In genomic region chr3R:5519789-5520188, dm6 we compare ENCODE assay signal across 5 fruit fly cellular contexts.
A peak's percentile ranks its signal among the peaks of the same experiment; 100 is the strongest.
TF ChIP-seq lines count a peak whose summit lies in the region.

No protein-coding gene starts in this region.

- no peak for TF ChIP-seq CTCF in whole organism, embryonic (GFP tag; optimal IDR thresholded peaks at IDR 0.05; lab: Kevin White, UChicago)

TF ChIP-seq in whole organism, adult, 20 proteins besides CTCF, POLR2A, EP300 and RAD21:
- peak; percentile 25 for TF ChIP-seq cic (GFP tag; optimal IDR thresholded peaks at IDR 0.05; lab: Kevin White, UChicago)
- TF ChIP-seq Mnt (GFP tag; optimal IDR thresholded peaks at IDR 0.05; lab: Kevin White, UChicago) = no peak

TF ChIP-seq in whole organism, embryonic, 481 proteins besides CTCF, POLR2A, EP300 and RAD21:
- TF ChIP-seq chinmo (GFP tag; IDR thresholded peaks at IDR 0.05; lab: Robert Waterston, UW; ENCODE audit: partially characterized antibody) (0 out of 4 replicates have a peak, but pooled peaks have one; percentile 58), bbx (GFP tag; IDR thresholded peaks at IDR 0.05; lab: Robert Waterston, UW; ENCODE audit: partially characterized antibody) (no peak), gt (GFP tag; IDR thresholded peaks at IDR 0.05; lab: Robert Waterston, UW) (0 out of 2 replicates have a peak, but pooled peaks have one; percentile 7), Ets65A (GFP tag; lab: Kevin White, UChicago) (peak; percentile 27), CG17568 (GFP tag; optimal IDR thresholded peaks at IDR 0.05; lab: Kevin White, UChicago) (no peak), hb (GFP tag; IDR thresholded peaks at IDR 0.05; lab: Robert Waterston, UW; ENCODE audit: partially characterized antibody) (0 out of 3 replicates have a peak, but pooled peaks have one; percentile 16), crol (GFP tag; IDR thresholded peaks at IDR 0.05; lab: Robert Waterston, UW) (peak; percentile 21; the same call in 1 of the 2 replicates), CG13424 (tag; optimal IDR thresholded peaks at IDR 0.05; lab: Kevin White, UChicago) (no peak), CG7372 (GFP tag; IDR thresholded peaks at IDR 0.05; lab: Robert Waterston, UW) (0 out of 2 replicates have a peak, but pooled peaks have one; percentile 12)

TF ChIP-seq in whole organism, prepupa, 60 proteins besides CTCF, POLR2A, EP300 and RAD21:
- TF ChIP-seq salr (GFP tag; optimal IDR thresholded peaks at IDR 0.05; lab: Kevin White, UChicago) = no peak
- peak; percentile 98 for TF ChIP-seq svp (GFP tag; lab: Kevin White, UChicago)
- no peak for TF ChIP-seq Blimp-1 (GFP tag; optimal IDR thresholded peaks at IDR 0.05; lab: Kevin White, UChicago)
- TF ChIP-seq CG6163 (GFP tag; IDR thresholded peaks at IDR 0.05; lab: Robert Waterston, UW) = 0 out of 3 replicates have a peak, but pooled peaks have one; percentile 22
- no peak for TF ChIP-seq CG11762 (GFP tag; optimal IDR thresholded peaks at IDR 0.05; lab: Kevin White, UChicago; ENCODE audit: insufficient read depth)
- no peak for TF ChIP-seq CG16779 (tag; optimal IDR thresholded peaks at IDR 0.05; lab: Kevin White, UChicago)
TF ChIP-seq in whole organism, prepupa: peak in this region for 2.

TF ChIP-seq in whole organism, pupa, 21 proteins besides CTCF, POLR2A, EP300 and RAD21:
- TF ChIP-seq Ets98B (GFP tag; IDR thresholded peaks at IDR 0.05; lab: Robert Waterston, UW) (no peak), CG13204 (GFP tag; optimal IDR thresholded peaks at IDR 0.05; lab: Kevin White, UChicago) (peak; percentile 51)

TF ChIP-seq in whole organism, wandering third instar larva, 38 proteins besides CTCF, POLR2A, EP300 and RAD21:
- TF ChIP-seq Rel (GFP tag; optimal IDR thresholded peaks at IDR 0.05; lab: Kevin White, UChicago) (no peak), Rel (tag; optimal IDR thresholded peaks at IDR 0.05; lab: Kevin White, UChicago) (peak; percentile 67), dl (GFP tag; optimal IDR thresholded peaks at IDR 0.05; lab: Kevin White, UChicago; ENCODE audit: insufficient read depth in 1 of 2, partially characterized antibody in 2 of 2) (no peak)
